Fruit fly (Drosophila melanogaster) whole organism: ENCODE measurements around the gene p-cup.

Experiments used
- Dll ChIP-seq: fragments of >200 bp; optimal IDR thresholded peaks from 2 replicates; lab custom pipeline; 2017
- EcR ChIP-seq, 2 experiments: fragments of >200 bp; optimal IDR thresholded peaks; 2 replicates each; lab custom pipeline; 2017; ENCODE audit warnings: missing biosample characterization in 2 of 2, missing genetic modification characterization in 2 of 2, missing genetic modification reagents in 2 of 2
- pan ChIP-seq: fragments of >200 bp; optimal IDR thresholded peaks from 2 replicates; lab custom pipeline; 2017
- psq ChIP-seq: fragments of >200 bp; optimal IDR thresholded peaks from 2 replicates; lab custom pipeline; 2017
- usp ChIP-seq: fragments of >200 bp; optimal IDR thresholded peaks from 2 replicates; lab custom pipeline; 2017; ENCODE audit warnings: missing biosample characterization, missing genetic modification characterization, mixed read lengths

dm6 chrX:17495244-17495798, 46.7 kb upstream of the p-cup start:
- TF ChIP-seq EcR (GFP tag; optimal IDR thresholded peaks at IDR 0.05; lab: Kevin White, UChicago) (no peak), Dll (no peak), psq (no peak), pan (lab: Kevin White, UChicago) (no peak), usp (GFP tag; lab: Kevin White, UChicago) (no peak)
